Worm (Caenorhabditis elegans) whole organism, young adult: ENCODE results near the gene arl-3.

Experiments
- B0261.1 ChIP-seq: sonication (generic microtip); optimal IDR thresholded peaks from 2 replicates; lab custom pipeline; 2016; ENCODE audit warnings: mild to moderate bottlenecking, missing genetic modification characterization, moderate library complexity, missing compliant biosample characterization
- D2030.7 ChIP-seq: fragments of 200-800 bp; sonication (Bioruptor generic); IDR thresholded peaks from 2 replicates; pipeline ENCODE4 v1.3.6; 2022; ENCODE audit warnings: missing genetic modification reagents, missing genetic modification characterization, missing compliant biosample characterization
- F10E7.11 ChIP-seq: sonication (generic microtip); optimal IDR thresholded peaks from 2 replicates; lab custom pipeline; 2017; ENCODE audit warnings: mild to moderate bottlenecking, missing genetic modification characterization, moderate library complexity, missing compliant biosample characterization
- F22D6.2 ChIP-seq: sonication (generic microtip); optimal IDR thresholded peaks from 2 replicates; lab custom pipeline; 2016; ENCODE audit warnings: mild to moderate bottlenecking, missing genetic modification characterization, missing compliant biosample characterization
- F23B12.7 ChIP-seq: sonication (generic microtip); optimal IDR thresholded peaks from 2 replicates; lab custom pipeline; 2017; ENCODE audit warnings: missing genetic modification characterization, mild to moderate bottlenecking, missing compliant biosample characterization, antibody characterized with exemption, moderate library complexity; ENCODE audit not compliant: insufficient read depth
- F39B2.1 ChIP-seq: fragments of 200-800 bp; sonication (Bioruptor generic); IDR thresholded peaks from 2 replicates; pipeline ENCODE4 v1.3.6; 2022; ENCODE audit warnings: missing genetic modification reagents, missing genetic modification characterization, missing compliant biosample characterization
- F52B5.7 ChIP-seq: sonication (generic microtip); optimal IDR thresholded peaks from 2 replicates; lab custom pipeline; 2016; ENCODE audit warnings: mild to moderate bottlenecking, missing genetic modification characterization, missing compliant biosample characterization
- K12H6.12 ChIP-seq: fragments of 200-800 bp; sonication (Bioruptor generic); optimal IDR thresholded peaks from 2 replicates; lab custom pipeline; 2018; ENCODE audit warnings: mild to moderate bottlenecking, missing genetic modification characterization, missing compliant biosample characterization
- Y56A3A.18 ChIP-seq: fragments of 200-800 bp; sonication (Bioruptor generic); IDR thresholded peaks from 2 replicates; pipeline ENCODE4 v1.3.6; 2022; ENCODE audit warnings: missing genetic modification reagents, missing genetic modification characterization, missing compliant biosample characterization
- aptf-3 ChIP-seq: fragments of 200-800 bp; sonication (Bioruptor generic); IDR thresholded peaks from 2 replicates; pipeline ENCODE4 v1.3.6; 2022; ENCODE audit warnings: missing genetic modification characterization, missing compliant biosample characterization
- ccch-3 ChIP-seq: fragments of 200-800 bp; sonication (Bioruptor generic); optimal IDR thresholded peaks from 2 replicates; lab custom pipeline; 2018; ENCODE audit warnings: mild to moderate bottlenecking, missing genetic modification characterization, missing compliant biosample characterization
- ceh-91 ChIP-seq: fragments of 200-800 bp; sonication (Bioruptor generic); IDR thresholded peaks from 2 replicates; pipeline ENCODE4 v1.3.6; 2022; ENCODE audit warnings: missing genetic modification reagents, missing genetic modification characterization, missing compliant biosample characterization
- die-1 ChIP-seq: sonication (generic microtip); optimal IDR thresholded peaks from 2 replicates; lab custom pipeline; 2016; ENCODE audit warnings: missing genotype, mild to moderate bottlenecking, missing genetic modification characterization, missing compliant biosample characterization
- dox-1 ChIP-seq: fragments of 200-800 bp; sonication (Bioruptor generic); IDR thresholded peaks from 2 replicates; pipeline ENCODE4 v1.3.6; 2022; ENCODE audit warnings: missing genetic modification reagents, missing genetic modification characterization, missing compliant biosample characterization
- dpff-1 ChIP-seq: sonication (generic microtip); optimal IDR thresholded peaks from 2 replicates; lab custom pipeline; 2017; ENCODE audit warnings: mild to moderate bottlenecking, missing genetic modification characterization, missing compliant biosample characterization
- egrh-3 ChIP-seq: fragments of 200-800 bp; sonication (Bioruptor generic); IDR thresholded peaks from 2 replicates; pipeline ENCODE4 v1.3.6; 2022; ENCODE audit warnings: missing genetic modification reagents, missing genetic modification characterization, missing compliant biosample characterization
- ets-4 ChIP-seq: fragments of 200-800 bp; sonication (Bioruptor generic); optimal IDR thresholded peaks from 2 replicates; lab custom pipeline; 2018; ENCODE audit warnings: mild to moderate bottlenecking, missing genetic modification characterization, missing compliant biosample characterization
- gei-17 ChIP-seq: fragments of 200-800 bp; sonication (Bioruptor generic); optimal IDR thresholded peaks from 2 replicates; lab custom pipeline; 2018; ENCODE audit warnings: mild to moderate bottlenecking, missing genetic modification characterization, missing compliant biosample characterization
- him-1 ChIP-seq: sonication (generic microtip); optimal IDR thresholded peaks from 2 replicates; lab custom pipeline; 2016; ENCODE audit warnings: missing genotype, missing genetic modification reagents, missing genetic modification characterization, missing compliant biosample characterization
- hsf-1 ChIP-seq: fragments of 200-800 bp; sonication (Bioruptor generic); IDR thresholded peaks from 2 replicates; pipeline ENCODE4 v1.3.6; 2022; ENCODE audit warnings: missing genetic modification reagents, missing genetic modification characterization, missing compliant biosample characterization
- lag-1 ChIP-seq: fragments of 200-800 bp; sonication (Bioruptor generic); IDR thresholded peaks from 2 replicates; pipeline ENCODE4 v1.3.6; 2022; ENCODE audit warnings: missing genetic modification reagents, missing genetic modification characterization, missing compliant biosample characterization
- let-607 ChIP-seq, 2 experiments: fragments of 200-800 bp in 1 of 2; sonication (Bioruptor generic) in 1 of 2; sonication (generic microtip) in 1 of 2; optimal IDR thresholded peaks; 2 replicates each; lab custom pipeline; 2016 to 2018; ENCODE audit warnings: mild to moderate bottlenecking in 2 of 2, missing compliant biosample characterization in 2 of 2, missing genetic modification characterization in 2 of 2, moderate library complexity in 2 of 2, missing genotype in 1 of 2
- lsy-27 ChIP-seq: sonication (generic microtip); optimal IDR thresholded peaks from 2 replicates; lab custom pipeline; 2017; ENCODE audit warnings: missing genetic modification characterization, mild to moderate bottlenecking, missing compliant biosample characterization, antibody characterized with exemption, missing genotype, borderline replicate concordance; ENCODE audit not compliant: insufficient read depth
- madf-10 ChIP-seq: sonication (generic microtip); optimal IDR thresholded peaks from 2 replicates; lab custom pipeline; 2016; ENCODE audit warnings: mild to moderate bottlenecking, missing genetic modification characterization, missing compliant biosample characterization
- madf-3 ChIP-seq: fragments of 200-800 bp; sonication (Bioruptor generic); IDR thresholded peaks from 2 replicates; pipeline ENCODE4 v1.3.6; 2022; ENCODE audit warnings: missing genetic modification reagents, missing genetic modification characterization, missing compliant biosample characterization
- madf-8 ChIP-seq: fragments of 200-800 bp; sonication (Bioruptor generic); conservative IDR thresholded peaks from 2 replicates; pipeline ENCODE4 v1.3.6; 2022; ENCODE audit warnings: missing genetic modification reagents, missing genetic modification characterization, missing compliant biosample characterization
- mes-4 ChIP-seq: sonication (generic microtip); optimal IDR thresholded peaks from 2 replicates; lab custom pipeline; 2016; ENCODE audit warnings: missing genotype, missing genetic modification characterization, missing compliant biosample characterization
- nhr-120 ChIP-seq: fragments of 200-800 bp; sonication (Bioruptor generic); IDR thresholded peaks from 2 replicates; pipeline ENCODE4 v1.3.6; 2022; ENCODE audit warnings: missing genetic modification characterization, missing compliant biosample characterization
- pbrm-1 ChIP-seq: fragments of 200-800 bp; sonication (Bioruptor generic); IDR thresholded peaks from 2 replicates; pipeline ENCODE4 v1.3.6; 2022; ENCODE audit warnings: missing genetic modification reagents, missing genetic modification characterization, missing compliant biosample characterization
- pha-4 ChIP-seq: fragments of 150-350 bp; sonication (generic microtip); optimal IDR thresholded peaks from 2 replicates; lab custom pipeline; 2014; ENCODE audit warnings: missing biosample characterization, missing genetic modification reagents, missing genetic modification characterization
- sdz-38 ChIP-seq: sonication (generic microtip); optimal IDR thresholded peaks from 2 replicates; lab custom pipeline; 2016; ENCODE audit warnings: missing genotype, missing genetic modification characterization, missing compliant biosample characterization
- sptf-2 ChIP-seq: fragments of 200-800 bp; sonication (Bioruptor generic); optimal IDR thresholded peaks from 2 replicates; lab custom pipeline; 2018; ENCODE audit warnings: mild to moderate bottlenecking, missing genetic modification characterization, missing compliant biosample characterization
- unc-130 ChIP-seq: sonication (generic microtip); optimal IDR thresholded peaks from 2 replicates; lab custom pipeline; 2016; ENCODE audit warnings: missing genetic modification reagents, missing genetic modification characterization, missing compliant biosample characterization
- unc-62 ChIP-seq: fragments of 150-350 bp; optimal IDR thresholded peaks from 2 replicates; lab custom pipeline; 2014; ENCODE audit warnings: missing biosample characterization, missing genetic modification reagents, missing genetic modification characterization
- xnd-1 ChIP-seq: sonication (generic microtip); optimal IDR thresholded peaks from 2 replicates; lab custom pipeline; 2016; ENCODE audit warnings: missing genotype, missing genetic modification reagents, missing genetic modification characterization, missing compliant biosample characterization
- zfh-2 ChIP-seq: fragments of 200-800 bp; sonication (Bioruptor generic); conservative IDR thresholded peaks from 2 replicates; pipeline ENCODE4 v1.3.6; 2022; ENCODE audit warnings: missing genetic modification reagents, missing genetic modification characterization, missing compliant biosample characterization
- ztf-18 ChIP-seq: sonication (generic microtip); optimal IDR thresholded peaks from 2 replicates; lab custom pipeline; 2016; ENCODE audit warnings: missing genotype, mild to moderate bottlenecking, missing genetic modification characterization, missing compliant biosample characterization
- ztf-3 ChIP-seq: fragments of 200-800 bp; sonication (Bioruptor generic); optimal IDR thresholded peaks from 2 replicates; lab custom pipeline; 2018; ENCODE audit warnings: mild to moderate bottlenecking, missing genetic modification characterization, missing compliant biosample characterization

The arl-3 gene

ce11 chrII:14576429-14576828 lies 29.8 kb upstream of the arl-3 start, which contains the start of gene C01G12.13:
C01G12.13 (plus strand) TSS chrII:14576729.
- no peak for TF ChIP-seq unc-62 (GFP tag; lab: Kevin White, UChicago)
- TF ChIP-seq lag-1 = no peak
- TF ChIP-seq Y56A3A.18 = no peak
- TF ChIP-seq zfh-2 (GFP tag; lab: Robert Waterston, UW) = no peak
- no peak for TF ChIP-seq hsf-1 (GFP tag; lab: Robert Waterston, UW)
- TF ChIP-seq pbrm-1 (GFP tag; lab: Robert Waterston, UW) = no peak
- TF ChIP-seq D2030.7 = no peak
- no peak for TF ChIP-seq ets-4 (GFP tag; lab: Kevin White, UChicago)
- no peak for TF ChIP-seq nhr-120 (GFP tag; lab: Robert Waterston, UW)
- no peak for TF ChIP-seq madf-8
- no peak for TF ChIP-seq sdz-38 (tag; lab: Kevin White, UChicago)
- TF ChIP-seq aptf-3 = no peak

ce11 chrII:14578013-14578412 lies 28.3 kb upstream of the arl-3 start, which contains the start of gene nspb-7:
nspb-7 (plus strand) TSS chrII:14578313.
- no peak for TF ChIP-seq mes-4 (tag; lab: Kevin White, UChicago)
- no peak for TF ChIP-seq let-607 (tag; optimal IDR thresholded peaks at IDR 0.05; lab: Kevin White, UChicago)
- no peak for TF ChIP-seq egrh-3 (GFP tag; lab: Robert Waterston, UW)
- TF ChIP-seq D2030.7 = no peak
- TF ChIP-seq die-1 (tag; lab: Kevin White, UChicago) = no peak
- no peak for TF ChIP-seq F39B2.1 (GFP tag; lab: Robert Waterston, UW)
- TF ChIP-seq him-1 (tag; lab: Kevin White, UChicago) = no peak
- TF ChIP-seq F22D6.2 (tag; lab: Kevin White, UChicago) = no peak
- no peak for TF ChIP-seq dpff-1 (tag; lab: Kevin White, UChicago)
- no peak for TF ChIP-seq ztf-3 (GFP tag; lab: Kevin White, UChicago)
- TF ChIP-seq lsy-27 (tag; lab: Kevin White, UChicago) = no peak
- TF ChIP-seq sptf-2 (GFP tag; lab: Kevin White, UChicago) = no peak
- TF ChIP-seq B0261.1 (tag; lab: Kevin White, UChicago) = no peak
- TF ChIP-seq F52B5.7 (tag; lab: Kevin White, UChicago) = no peak
- TF ChIP-seq ztf-18 = no peak
- no peak for TF ChIP-seq gei-17 (GFP tag; lab: Kevin White, UChicago)
- TF ChIP-seq madf-10 (tag; lab: Kevin White, UChicago) = no peak

ce11 chrII:14578716-14579115 lies 27.6 kb upstream of the arl-3 start, which contains the start of gene C01G12.9:
C01G12.9 (plus strand) TSS chrII:14579016.
- no peak for TF ChIP-seq F10E7.11 (tag; lab: Kevin White, UChicago)
- no peak for TF ChIP-seq dox-1 (GFP tag; lab: Robert Waterston, UW)
- TF ChIP-seq Y56A3A.18 = no peak
- no peak for TF ChIP-seq madf-3 (GFP tag; lab: Robert Waterston, UW)
- TF ChIP-seq xnd-1 = no peak
- TF ChIP-seq pha-4 (tag; lab: Kevin White, UChicago) = no peak
- no peak for TF ChIP-seq F23B12.7 (tag; lab: Kevin White, UChicago)
- no peak for TF ChIP-seq nhr-120 (GFP tag; lab: Robert Waterston, UW)
- TF ChIP-seq K12H6.12 (tag; lab: Kevin White, UChicago) = no peak

ce11 chrII:14580549-14580948 lies 25.7 kb upstream of the arl-3 start, which contains the start of the genes nspb-8 and nspb-9:
nspb-8 (minus strand) TSS chrII:14580649.
nspb-9 (plus strand) TSS chrII:14580859.
- TF ChIP-seq ccch-3 (GFP tag; lab: Kevin White, UChicago) (no peak), ztf-18 (no peak), ceh-91 (GFP tag; lab: Robert Waterston, UW) (no peak), unc-130 (GFP tag; lab: Kevin White, UChicago) (no peak), dox-1 (GFP tag; lab: Robert Waterston, UW) (no peak)
